Fruit fly (Drosophila melanogaster): ENCODE results near the gene CG3407.

The CG3407 gene

DNA sequence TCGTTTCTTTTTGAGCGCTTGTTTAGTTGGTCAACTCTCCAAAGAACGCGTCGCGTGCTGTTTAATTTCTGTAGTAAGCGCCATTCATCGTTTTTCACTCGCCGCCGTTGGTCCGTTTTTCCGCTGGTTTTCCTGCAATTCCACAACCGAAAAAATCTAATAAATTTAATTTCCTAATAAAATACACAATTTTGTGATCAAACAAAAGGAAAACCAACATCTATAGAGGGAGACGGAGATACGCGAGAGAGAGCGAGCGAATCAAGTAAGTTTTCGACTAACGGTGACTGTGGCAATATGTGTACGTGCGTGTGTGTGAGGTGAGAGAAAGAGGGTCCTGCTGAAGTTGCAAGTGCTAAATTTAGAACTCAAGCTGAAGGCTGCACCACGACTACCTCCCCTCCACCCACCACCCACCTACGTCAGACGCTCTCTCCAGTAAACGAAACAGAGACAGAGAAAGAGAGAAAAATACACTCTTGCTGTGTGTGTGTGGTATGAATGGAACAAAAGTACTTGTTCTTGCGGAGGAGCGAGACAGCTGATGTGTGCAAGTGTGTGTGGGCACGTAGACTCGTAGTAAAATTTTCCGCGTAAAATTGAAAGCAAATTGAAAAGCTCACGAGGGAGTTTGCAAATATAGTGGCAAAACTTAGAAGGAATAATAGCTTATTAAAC, 9.6 kb downstream of the CG3407 start, which contains the start of gene Reph (continued):
- TF ChIP-seq NfI (GFP tag; optimal IDR thresholded peaks at IDR 0.05), result no peak
- peak; percentile 30 for TF ChIP-seq Nf-YB (GFP tag; optimal IDR thresholded peaks at IDR 0.05)
- TF ChIP-seq CG33213 (GFP tag; optimal IDR thresholded peaks at IDR 0.05), result no peak
- no peak for TF ChIP-seq CG7928 (GFP tag; optimal IDR thresholded peaks at IDR 0.05)
- TF ChIP-seq dm (GFP tag; optimal IDR thresholded peaks at IDR 0.05), result no peak
- no peak for TF ChIP-seq CG15269 (tag; optimal IDR thresholded peaks at IDR 0.05)
- no peak for TF ChIP-seq CG32772 (GFP tag; IDR thresholded peaks at IDR 0.05)
- TF ChIP-seq CG12744 (GFP tag; optimal IDR thresholded peaks at IDR 0.05), result no peak
- no peak for TF ChIP-seq Oli (tag; optimal IDR thresholded peaks at IDR 0.05)
- no peak for TF ChIP-seq CG7963 (GFP tag; IDR thresholded peaks at IDR 0.05; ENCODE audit: partially characterized antibody)
- TF ChIP-seq CG3995 (GFP tag; optimal IDR thresholded peaks at IDR 0.05), result peak; percentile 33
- no peak for TF ChIP-seq Sry-β (GFP tag; optimal IDR thresholded peaks at IDR 0.05)
- no peak for TF ChIP-seq crp (GFP tag; optimal IDR thresholded peaks at IDR 0.05)
- TF ChIP-seq Mes4 (GFP tag; optimal IDR thresholded peaks at IDR 0.05), result no peak
- no peak for TF ChIP-seq sisA (GFP tag; IDR thresholded peaks at IDR 0.05)
- no peak for TF ChIP-seq chif (GFP tag; optimal IDR thresholded peaks at IDR 0.05)
- no peak for TF ChIP-seq hb (GFP tag; IDR thresholded peaks at IDR 0.05; ENCODE audit: partially characterized antibody)
- no peak for TF ChIP-seq zen (tag; optimal IDR thresholded peaks at IDR 0.05)
- TF ChIP-seq Abd-B (GFP tag; optimal IDR thresholded peaks at IDR 0.05), result no peak
- no peak for TF ChIP-seq CG2129 (GFP tag; IDR thresholded peaks at IDR 0.05; ENCODE audit: partially characterized antibody)
- no peak for TF ChIP-seq dimm (GFP tag; IDR thresholded peaks at IDR 0.05)
- TF ChIP-seq odd (GFP tag; optimal IDR thresholded peaks at IDR 0.05), result no peak
- TF ChIP-seq vnd (GFP tag; IDR thresholded peaks at IDR 0.05; ENCODE audit: partially characterized antibody), result no peak
- no peak for TF ChIP-seq gcm (GFP tag; optimal IDR thresholded peaks at IDR 0.05)
- no peak for TF ChIP-seq CG10959 (GFP tag; IDR thresholded peaks at IDR 0.05)
- TF ChIP-seq crc (GFP tag; optimal IDR thresholded peaks at IDR 0.05), result no peak
- TF ChIP-seq MBD-R2 (GFP tag; IDR thresholded peaks at IDR 0.05), result peak; percentile 23; the same call in 1 of the 2 replicates
- TF ChIP-seq Gsc (GFP tag; IDR thresholded peaks at IDR 0.05), result no peak
- TF ChIP-seq CG14710 (tag; optimal IDR thresholded peaks at IDR 0.05), result no peak
- TF ChIP-seq CG2889 (GFP tag; IDR thresholded peaks at IDR 0.05), result no peak
- no peak for TF ChIP-seq CG11695 (GFP tag; IDR thresholded peaks at IDR 0.05)
- no peak for TF ChIP-seq HLH54F (GFP tag; optimal IDR thresholded peaks at IDR 0.05)
- peak; percentile 2 for TF ChIP-seq Nf-YC (tag; optimal IDR thresholded peaks at IDR 0.05)
- TF ChIP-seq CG11560 (tag; IDR thresholded peaks at IDR 0.05), result no peak
- no peak for TF ChIP-seq danr (GFP tag; IDR thresholded peaks at IDR 0.05)
- TF ChIP-seq ranshi (GFP tag; IDR thresholded peaks at IDR 0.05), result no peak
- TF ChIP-seq CG2712 (tag; optimal IDR thresholded peaks at IDR 0.05), result no peak
- no peak for TF ChIP-seq NC2α (GFP tag; optimal IDR thresholded peaks at IDR 0.05)
- TF ChIP-seq CG6254 (GFP tag; optimal IDR thresholded peaks at IDR 0.05), result no peak
- no peak for TF ChIP-seq br (optimal IDR thresholded peaks at IDR 0.05)
- no peak for TF ChIP-seq tup (GFP tag; optimal IDR thresholded peaks at IDR 0.05)
- peak; percentile 54 for TF ChIP-seq Rfx (GFP tag; IDR thresholded peaks at IDR 0.05)
- no peak for TF ChIP-seq vfl (GFP tag; optimal IDR thresholded peaks at IDR 0.05)
- no peak for TF ChIP-seq slbo (GFP tag; IDR thresholded peaks at IDR 0.05)
- TF ChIP-seq bowl (GFP tag; IDR thresholded peaks at IDR 0.05), result no peak; the same call in 1 of the 2 replicates
- TF ChIP-seq CHES-1-like (GFP tag; optimal IDR thresholded peaks at IDR 0.05), result no peak
- TF ChIP-seq zf30C (GFP tag; optimal IDR thresholded peaks at IDR 0.05), result no peak
- TF ChIP-seq Elba2 (GFP tag; optimal IDR thresholded peaks at IDR 0.05), result no peak
- no peak for TF ChIP-seq CG12236 (GFP tag; optimal IDR thresholded peaks at IDR 0.05)
- no peak for TF ChIP-seq CG4730 (GFP tag; IDR thresholded peaks at IDR 0.05)
- TF ChIP-seq CG11085 (GFP tag; IDR thresholded peaks at IDR 0.05), result no peak

Data from whole organism, embryonic.